Worm (Caenorhabditis elegans): ENCODE data around the gene F21C10.19.

DNA sequence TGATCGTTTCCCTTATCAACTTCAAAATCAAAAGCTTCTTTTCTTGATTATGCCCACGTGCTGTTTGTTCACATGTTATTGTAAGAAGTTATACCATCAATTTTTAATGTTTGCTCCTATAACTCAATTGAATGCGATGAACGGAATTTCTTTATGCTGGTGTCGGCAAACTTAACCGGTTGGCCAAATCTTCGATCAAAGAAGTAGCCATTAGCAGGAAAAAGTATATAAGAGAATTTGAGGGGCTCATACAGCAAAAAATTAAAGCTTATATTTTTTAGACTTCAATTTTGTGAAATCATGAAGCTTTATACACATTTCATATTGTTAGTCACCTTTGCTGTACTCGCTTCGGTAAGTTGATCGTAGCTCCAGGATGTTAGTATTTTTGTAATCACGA is 42.9 kb downstream of the F21C10.19 start, which contains the start of gene pqn-16:
- TF ChIP-seq ztf-29 (GFP tag; IDR thresholded peaks at IDR 0.05) (no peak), tab-1 (GFP tag; IDR thresholded peaks at IDR 0.05) (no peak), cog-1 (tag; optimal IDR thresholded peaks at IDR 0.05) (no peak), klf-2 (GFP tag; conservative IDR thresholded peaks at IDR 0.05) (no peak), med-1 (GFP tag; optimal IDR thresholded peaks at IDR 0.05; ENCODE audit: insufficient read depth) (no peak), T22C8.4 (GFP tag; IDR thresholded peaks at IDR 0.05) (no peak), ref-1 (GFP tag; conservative IDR thresholded peaks at IDR 0.05) (no peak)

Data from whole organism, midembryonic.